Worm (Caenorhabditis elegans): ENCODE measurements around the gene glb-32.

DNA sequence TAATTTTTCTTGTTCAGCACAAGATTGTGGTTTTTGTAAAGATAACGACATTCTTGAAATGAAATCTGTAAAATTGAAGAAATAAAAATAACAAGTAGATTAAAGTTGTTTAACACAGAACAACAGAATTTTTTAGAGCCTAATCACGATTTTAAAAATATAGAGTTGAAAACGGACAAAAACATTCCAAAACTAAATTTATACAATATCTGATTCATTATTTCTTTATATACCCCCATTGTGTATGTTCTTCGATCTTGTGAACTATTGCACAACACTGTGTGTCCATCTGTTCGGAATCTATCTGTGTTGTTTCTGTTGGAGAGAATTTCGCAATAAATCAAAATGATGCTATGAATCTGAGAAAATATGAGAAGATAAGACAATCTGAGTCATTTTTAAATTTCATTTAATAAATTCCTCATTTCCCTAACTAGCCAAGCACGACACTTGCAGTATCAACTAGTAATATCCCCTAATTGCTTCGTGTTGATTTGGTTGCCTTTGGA lies 4.3 kb downstream of the glb-32 start, which contains the start of gene Y58A7A.4:
- TF ChIP-seq aly-2 (tag; optimal IDR thresholded peaks at IDR 0.05) (no peak), gmeb-1 (tag; optimal IDR thresholded peaks at IDR 0.05) (no peak), fos-1 (tag; optimal IDR thresholded peaks at IDR 0.05) (no peak), elt-3 (tag; optimal IDR thresholded peaks at IDR 0.05) (no peak), lin-39 (tag; optimal IDR thresholded peaks at IDR 0.05) (no peak), ama-1 (optimal IDR thresholded peaks at IDR 0.05) (no peak), ceh-82 (tag; optimal IDR thresholded peaks at IDR 0.05) (no peak), sma-3 (GFP tag; optimal IDR thresholded peaks at IDR 0.05) (no peak), nhr-11 (tag; optimal IDR thresholded peaks at IDR 0.05) (no peak), unc-62 (GFP tag; optimal IDR thresholded peaks at IDR 0.05) (no peak), nhr-12 (tag; optimal IDR thresholded peaks at IDR 0.05) (no peak)

Data from whole organism, L2 larva.